Fruit fly (Drosophila melanogaster) whole organism, embryonic: ENCODE data around the gene Lst8.

Experiments used
- B-H2 ChIP-seq: fragments of 200-800 bp; sonication (Bioruptor generic); optimal IDR thresholded peaks from 2 replicates; lab custom pipeline; 2018; ENCODE audit warnings: missing biosample characterization, mild to moderate bottlenecking, missing genetic modification characterization
- BEAF-32 ChIP-seq: fragments of 200-800 bp; sonication (Bioruptor generic); optimal IDR thresholded peaks from 3 replicates; lab custom pipeline; 2017; ENCODE audit warnings: missing biosample characterization, missing genetic modification characterization, mild to moderate bottlenecking, moderate library complexity, missing genetic modification reagents
- CG10147 ChIP-seq: fragments of 200-800 bp; sonication (Bioruptor generic); optimal IDR thresholded peaks from 2 replicates; lab custom pipeline; 2019; ENCODE audit warnings: missing biosample characterization, mild to moderate bottlenecking, missing genetic modification characterization, moderate library complexity
- CG10267 ChIP-seq: fragments of 200-800 bp; sonication (Bioruptor generic); optimal IDR thresholded peaks from 2 replicates; lab custom pipeline; 2018; ENCODE audit warnings: missing biosample characterization, mild to moderate bottlenecking, missing genetic modification characterization, moderate library complexity
- CG10274 ChIP-seq: fragments of 200-800 bp; sonication (Bioruptor generic); optimal IDR thresholded peaks from 3 replicates; lab custom pipeline; 2017; ENCODE audit warnings: missing biosample characterization, mild to moderate bottlenecking, missing genetic modification characterization
- CG10431 ChIP-seq: fragments of 200-800 bp; sonication (Bioruptor generic); optimal IDR thresholded peaks from 3 replicates; lab custom pipeline; 2018; ENCODE audit warnings: missing biosample characterization, mild to moderate bottlenecking, missing genetic modification characterization
- CG12299 ChIP-seq: fragments of 200-800 bp; sonication (Bioruptor generic); optimal IDR thresholded peaks from 2 replicates; lab custom pipeline; 2018; ENCODE audit warnings: missing biosample characterization, mild to moderate bottlenecking, missing genetic modification characterization
- CG13775 ChIP-seq: fragments of 200-800 bp; sonication (Bioruptor generic); optimal IDR thresholded peaks from 3 replicates; lab custom pipeline; 2017; ENCODE audit warnings: missing biosample characterization, mild to moderate bottlenecking, missing genetic modification characterization
- CG14050 ChIP-seq: fragments of 200-800 bp; sonication (Bioruptor generic); IDR thresholded peaks from 3 replicates; pipeline ENCODE4 v1.3.6; 2022; ENCODE audit warnings: missing biosample characterization, missing genetic modification characterization
- CG17186 ChIP-seq: fragments of 200-800 bp; sonication (Bioruptor generic); optimal IDR thresholded peaks from 3 replicates; lab custom pipeline; 2017; ENCODE audit warnings: missing biosample characterization, missing genetic modification reagents, missing genetic modification characterization
- CG17385 ChIP-seq: fragments of 200-800 bp; sonication (Bioruptor generic); optimal IDR thresholded peaks from 3 replicates; lab custom pipeline; 2018; ENCODE audit warnings: missing biosample characterization, mild to moderate bottlenecking, missing genetic modification characterization
- CG17612 ChIP-seq: fragments of 200-800 bp; sonication (Bioruptor generic); IDR thresholded peaks from 2 replicates; pipeline ENCODE4 v1.3.6; 2022; ENCODE audit warnings: missing biosample characterization, missing genetic modification characterization
- CG17802 ChIP-seq: fragments of 200-800 bp; sonication (Bioruptor generic); optimal IDR thresholded peaks from 2 replicates; lab custom pipeline; 2018; ENCODE audit warnings: missing biosample characterization, mild to moderate bottlenecking, missing genetic modification characterization, moderate library complexity
- CG2116 ChIP-seq: fragments of 200-800 bp; sonication (Bioruptor generic); optimal IDR thresholded peaks from 3 replicates; lab custom pipeline; 2018; ENCODE audit warnings: missing biosample characterization, mild to moderate bottlenecking, missing genetic modification characterization
- CG3847 ChIP-seq: fragments of 200-800 bp; sonication (Bioruptor generic); IDR thresholded peaks from 2 replicates; pipeline ENCODE4 v1.3.6; 2022; ENCODE audit warnings: missing biosample characterization, missing genetic modification characterization
- CG6791 ChIP-seq: fragments of 200-800 bp; sonication (Bioruptor generic); IDR thresholded peaks from 3 replicates; pipeline ENCODE4 v1.3.6; 2022; ENCODE audit warnings: missing biosample characterization, missing genetic modification characterization; ENCODE audit not compliant: partially characterized antibody
- CG7357 ChIP-seq: fragments of 200-800 bp; sonication (Bioruptor generic); IDR thresholded peaks from 3 replicates; pipeline ENCODE4 v1.3.6; 2022; ENCODE audit warnings: missing biosample characterization, missing genetic modification characterization
- CG9437 ChIP-seq: fragments of 200-800 bp; sonication (Bioruptor generic); optimal IDR thresholded peaks from 2 replicates; lab custom pipeline; 2018; ENCODE audit warnings: missing biosample characterization, mild to moderate bottlenecking, missing genetic modification characterization
- E2f2 ChIP-seq: fragments of 200-800 bp; sonication (Bioruptor generic); IDR thresholded peaks from 2 replicates; pipeline ENCODE4 v1.3.6; 2022; ENCODE audit warnings: missing biosample characterization, missing genetic modification characterization
- Hr3 ChIP-seq: fragments of 200-800 bp; sonication (Bioruptor generic); optimal IDR thresholded peaks from 3 replicates; lab custom pipeline; 2016; ENCODE audit warnings: missing biosample characterization, missing genetic modification characterization
- Jarid2 ChIP-seq: fragments of 200-800 bp; sonication (Bioruptor generic); optimal IDR thresholded peaks from 3 replicates; lab custom pipeline; 2017; ENCODE audit warnings: mild to moderate bottlenecking, missing biosample characterization, missing genetic modification reagents, missing genetic modification characterization
- MESR4 ChIP-seq: fragments of 200-800 bp; sonication (Bioruptor generic); optimal IDR thresholded peaks from 2 replicates; lab custom pipeline; 2018; ENCODE audit warnings: missing biosample characterization, mild to moderate bottlenecking, missing genetic modification characterization, moderate library complexity
- Nf-YB ChIP-seq: fragments of 200-800 bp; sonication (Bioruptor generic); optimal IDR thresholded peaks from 3 replicates; lab custom pipeline; 2019; ENCODE audit warnings: missing biosample characterization, mild to moderate bottlenecking, missing genetic modification characterization, moderate library complexity
- PHDP ChIP-seq: fragments of 200-800 bp; sonication (Bioruptor generic); optimal IDR thresholded peaks from 3 replicates; lab custom pipeline; 2018; ENCODE audit warnings: missing biosample characterization, mild to moderate bottlenecking, missing genetic modification characterization, moderate library complexity
- TFAM ChIP-seq: fragments of 200-800 bp; sonication (Bioruptor generic); optimal IDR thresholded peaks from 2 replicates; lab custom pipeline; 2017; ENCODE audit warnings: missing biosample characterization, missing genetic modification characterization, inconsistent platforms
- ase ChIP-seq: fragments of 200-800 bp; sonication (Bioruptor generic); IDR thresholded peaks from 3 replicates; pipeline ENCODE4 v1.3.6; 2022; ENCODE audit warnings: missing biosample characterization, missing genetic modification characterization
- az2 ChIP-seq: fragments of 200-800 bp; sonication (Bioruptor generic); optimal IDR thresholded peaks from 3 replicates; lab custom pipeline; 2016; ENCODE audit warnings: missing biosample characterization, missing genetic modification characterization
- bowl ChIP-seq: fragments of 200-800 bp; sonication (Bioruptor generic); IDR thresholded peaks from 2 replicates; pipeline ENCODE4 v1.3.6; 2022; ENCODE audit warnings: missing biosample characterization, missing genetic modification characterization
- caup ChIP-seq: fragments of 200-800 bp; sonication (Bioruptor generic); optimal IDR thresholded peaks from 3 replicates; lab custom pipeline; 2017; ENCODE audit warnings: missing biosample characterization, mild to moderate bottlenecking, missing genetic modification characterization, moderate library complexity; ENCODE audit not compliant: severe bottlenecking
- croc ChIP-seq: fragments of 200-800 bp; sonication (Bioruptor generic); conservative IDR thresholded peaks from 3 replicates; pipeline ENCODE4 v1.3.6; 2022; ENCODE audit warnings: missing biosample characterization, missing genetic modification characterization
- crol ChIP-seq: fragments of 200-800 bp; sonication (Bioruptor generic); IDR thresholded peaks from 2 replicates; pipeline ENCODE4 v1.3.6; 2022; ENCODE audit warnings: missing biosample characterization, missing genetic modification characterization
- crp ChIP-seq, 2 experiments: fragments of 200-800 bp; sonication (Bioruptor generic); optimal IDR thresholded peaks; 2 replicates in 1 of 2; 3 replicates in 1 of 2; lab custom pipeline; 2017; ENCODE audit warnings: missing biosample characterization in 2 of 2, missing genetic modification characterization in 2 of 2, mild to moderate bottlenecking in 1 of 2, moderate library complexity in 1 of 2
- cwo ChIP-seq: fragments of 200-800 bp; sonication (Bioruptor generic); optimal IDR thresholded peaks from 3 replicates; lab custom pipeline; 2017; ENCODE audit warnings: missing biosample characterization, missing genetic modification characterization, mild to moderate bottlenecking, moderate library complexity, missing genetic modification reagents
- gcm2 ChIP-seq: fragments of 200-800 bp; sonication (Bioruptor generic); optimal IDR thresholded peaks from 2 replicates; lab custom pipeline; 2016; ENCODE audit warnings: missing biosample characterization, missing genetic modification characterization
- hbn ChIP-seq: fragments of 200-800 bp; sonication (Bioruptor generic); IDR thresholded peaks from 2 replicates; pipeline ENCODE4 v1.3.6; 2022; ENCODE audit warnings: missing biosample characterization, missing genetic modification characterization; ENCODE audit not compliant: partially characterized antibody
- lbe ChIP-seq: fragments of 200-800 bp; sonication (Bioruptor generic); optimal IDR thresholded peaks from 2 replicates; lab custom pipeline; 2016; ENCODE audit warnings: missing biosample characterization, mild to moderate bottlenecking, missing genetic modification characterization
- lola ChIP-seq, 3 experiments: fragments of >200 bp in 2 of 3; fragments of 200-800 bp in 1 of 3; sonication (Bioruptor generic) in 1 of 3; optimal IDR thresholded peaks; 2 replicates each; lab custom pipeline; 2017 to 2019; ENCODE audit warnings: missing biosample characterization in 3 of 3, missing genetic modification characterization in 3 of 3, mild to moderate bottlenecking in 1 of 3, moderate library complexity in 1 of 3
- maf-S ChIP-seq: fragments of 200-800 bp; sonication (Bioruptor generic); optimal IDR thresholded peaks from 2 replicates; lab custom pipeline; 2016; ENCODE audit warnings: missing biosample characterization, missing genetic modification characterization
- nerfin-1 ChIP-seq: fragments of 200-800 bp; sonication (Bioruptor generic); optimal IDR thresholded peaks from 3 replicates; lab custom pipeline; 2019; ENCODE audit warnings: missing biosample characterization, mild to moderate bottlenecking, missing genetic modification characterization, moderate library complexity
- pb ChIP-seq: fragments of 200-800 bp; sonication (Bioruptor generic); optimal IDR thresholded peaks from 3 replicates; lab custom pipeline; 2016; ENCODE audit warnings: missing biosample characterization, missing genetic modification characterization
- pnt ChIP-seq: fragments of 200-800 bp; sonication (Bioruptor generic); optimal IDR thresholded peaks from 3 replicates; lab custom pipeline; 2016; ENCODE audit warnings: missing biosample characterization, missing genetic modification characterization
- psq ChIP-seq: fragments of 200-800 bp; sonication (Bioruptor generic); optimal IDR thresholded peaks from 2 replicates; lab custom pipeline; 2017; ENCODE audit warnings: missing biosample characterization, missing genetic modification characterization
- repo ChIP-seq: fragments of 200-800 bp; sonication (Bioruptor generic); optimal IDR thresholded peaks from 2 replicates; lab custom pipeline; 2016; ENCODE audit warnings: missing biosample characterization, missing genetic modification characterization
- toy ChIP-seq: fragments of 200-800 bp; sonication (Bioruptor generic); IDR thresholded peaks from 2 replicates; pipeline ENCODE4 v1.3.6; 2022; ENCODE audit warnings: missing biosample characterization, missing genetic modification characterization
- ttk ChIP-seq: fragments of 200-800 bp; sonication (Bioruptor generic); IDR thresholded peaks from 2 replicates; pipeline ENCODE4 v2.1.2; 2022; ENCODE audit warnings: missing biosample characterization, missing genetic modification characterization
- twi ChIP-seq: fragments of 200-800 bp; optimal IDR thresholded peaks from 2 replicates; lab custom pipeline; 2019; ENCODE audit warnings: missing biosample characterization, mild to moderate bottlenecking, missing genetic modification characterization, moderate library complexity
- vvl ChIP-seq: fragments of 200-800 bp; sonication (Bioruptor generic); IDR thresholded peaks from 2 replicates; pipeline ENCODE4 v1.3.6; 2022; ENCODE audit warnings: missing biosample characterization, missing genetic modification characterization
- wek ChIP-seq: fragments of 200-800 bp; sonication (Bioruptor generic); optimal IDR thresholded peaks from 3 replicates; lab custom pipeline; 2018; ENCODE audit warnings: missing biosample characterization, mild to moderate bottlenecking, missing genetic modification characterization, moderate library complexity

Lst8 gene

dm6 chrX:9583440-9584103 lies 22.2 kb downstream of the Lst8 start (continued):
- no peak for TF ChIP-seq CG6791 (GFP tag; lab: Robert Waterston, UW)
- TF ChIP-seq crp (GFP tag; optimal IDR thresholded peaks at IDR 0.05; lab: Kevin White, UChicago) = peak in 1 of 2 experiments; percentile 63
- no peak for TF ChIP-seq hbn (GFP tag; lab: Robert Waterston, UW)
- peak; percentile 96 for TF ChIP-seq vvl (GFP tag; lab: Robert Waterston, UW)
- TF ChIP-seq nerfin-1 (tag; lab: Kevin White, UChicago) = peak; percentile 91
- TF ChIP-seq croc (GFP tag; lab: Robert Waterston, UW) = peak; percentile 91
- peak; percentile 92 for TF ChIP-seq CG14050 (GFP tag; lab: Robert Waterston, UW)
- TF ChIP-seq CG2116 (GFP tag; lab: Kevin White, UChicago) = peak; percentile 62
- peak; percentile 23 for TF ChIP-seq pb (GFP tag; lab: Kevin White, UChicago)
- peak; percentile 89 for TF ChIP-seq CG9437
- TF ChIP-seq CG17186 (GFP tag; lab: Kevin White, UChicago) = peak; percentile 66
- TF ChIP-seq repo (GFP tag; lab: Kevin White, UChicago) = no peak
- peak; percentile 84 for TF ChIP-seq CG7357 (GFP tag; lab: Robert Waterston, UW)
- peak; percentile 95 for TF ChIP-seq caup (GFP tag; lab: Kevin White, UChicago)
- TF ChIP-seq pnt (GFP tag; lab: Kevin White, UChicago) = peak; percentile 61
- peak; percentile 87 for TF ChIP-seq ase (GFP tag; lab: Robert Waterston, UW)
- peak; percentile 72 for TF ChIP-seq wek (GFP tag; lab: Kevin White, UChicago)
- peak; percentile 87 for TF ChIP-seq toy (GFP tag; lab: Robert Waterston, UW)
- TF ChIP-seq CG10431 (GFP tag; lab: Kevin White, UChicago) = peak; percentile 88
- TF ChIP-seq lbe (GFP tag; lab: Kevin White, UChicago) = peak; percentile 59
- TF ChIP-seq crol (GFP tag; lab: Robert Waterston, UW) = peak; percentile 84
- TF ChIP-seq twi (tag; lab: Kevin White, UChicago) = peak; percentile 89
- peak; percentile 87 for TF ChIP-seq bowl (GFP tag; lab: Robert Waterston, UW)
- TF ChIP-seq CG3847 (GFP tag; lab: Robert Waterston, UW) = peak; percentile 93
- peak; percentile 44 for TF ChIP-seq TFAM (GFP tag; lab: Kevin White, UChicago)
- TF ChIP-seq ttk (GFP tag; lab: Robert Waterston, UW) = peak; percentile 88
- TF ChIP-seq CG10267 (tag; lab: Kevin White, UChicago) = peak; percentile 86
- TF ChIP-seq CG10274 (GFP tag; lab: Kevin White, UChicago) = peak; percentile 87
- peak; percentile 80 for TF ChIP-seq Nf-YB (GFP tag; lab: Kevin White, UChicago)
- peak; percentile 95 for TF ChIP-seq CG12299 (tag; lab: Kevin White, UChicago)
- TF ChIP-seq CG17802 (tag; lab: Kevin White, UChicago) = peak; percentile 68
- TF ChIP-seq Hr3 (GFP tag; lab: Kevin White, UChicago) = peak; percentile 91
- TF ChIP-seq PHDP (tag; lab: Kevin White, UChicago) = peak; percentile 96
- peak; percentile 12 for TF ChIP-seq BEAF-32
- peak; percentile 31 for TF ChIP-seq MESR4
- peak; percentile 54 for TF ChIP-seq maf-S
- TF ChIP-seq CG17385 (GFP tag; lab: Kevin White, UChicago) = peak; percentile 92
- TF ChIP-seq az2 (GFP tag; lab: Kevin White, UChicago) = peak; percentile 89
- TF ChIP-seq B-H2 (GFP tag; lab: Kevin White, UChicago) = peak; percentile 90
- peak; percentile 67 for TF ChIP-seq gcm2 (GFP tag; lab: Kevin White, UChicago)
- peak; percentile 80 for TF ChIP-seq CG17612 (GFP tag; lab: Robert Waterston, UW)
- TF ChIP-seq CG10147 (GFP tag; lab: Kevin White, UChicago) = peak; percentile 94
- TF ChIP-seq Jarid2 (GFP tag; lab: Kevin White, UChicago) = peak; percentile 86
- peak; percentile 75 for TF ChIP-seq E2f2 (GFP tag; lab: Robert Waterston, UW)
- peak; percentile 96 for TF ChIP-seq cwo (GFP tag; lab: Kevin White, UChicago)
- TF ChIP-seq CG13775 (GFP tag; lab: Kevin White, UChicago) = peak; percentile 92
- peak in 1 of 3 experiments; percentile 88 for TF ChIP-seq lola (GFP tag; optimal IDR thresholded peaks at IDR 0.05; lab: Kevin White, UChicago)
- peak; percentile 74 for TF ChIP-seq psq (GFP tag; lab: Kevin White, UChicago)
